Fruit fly (Drosophila melanogaster): Measurements from ENCODE around the gene CG13760.

CG13760 gene

DNA sequence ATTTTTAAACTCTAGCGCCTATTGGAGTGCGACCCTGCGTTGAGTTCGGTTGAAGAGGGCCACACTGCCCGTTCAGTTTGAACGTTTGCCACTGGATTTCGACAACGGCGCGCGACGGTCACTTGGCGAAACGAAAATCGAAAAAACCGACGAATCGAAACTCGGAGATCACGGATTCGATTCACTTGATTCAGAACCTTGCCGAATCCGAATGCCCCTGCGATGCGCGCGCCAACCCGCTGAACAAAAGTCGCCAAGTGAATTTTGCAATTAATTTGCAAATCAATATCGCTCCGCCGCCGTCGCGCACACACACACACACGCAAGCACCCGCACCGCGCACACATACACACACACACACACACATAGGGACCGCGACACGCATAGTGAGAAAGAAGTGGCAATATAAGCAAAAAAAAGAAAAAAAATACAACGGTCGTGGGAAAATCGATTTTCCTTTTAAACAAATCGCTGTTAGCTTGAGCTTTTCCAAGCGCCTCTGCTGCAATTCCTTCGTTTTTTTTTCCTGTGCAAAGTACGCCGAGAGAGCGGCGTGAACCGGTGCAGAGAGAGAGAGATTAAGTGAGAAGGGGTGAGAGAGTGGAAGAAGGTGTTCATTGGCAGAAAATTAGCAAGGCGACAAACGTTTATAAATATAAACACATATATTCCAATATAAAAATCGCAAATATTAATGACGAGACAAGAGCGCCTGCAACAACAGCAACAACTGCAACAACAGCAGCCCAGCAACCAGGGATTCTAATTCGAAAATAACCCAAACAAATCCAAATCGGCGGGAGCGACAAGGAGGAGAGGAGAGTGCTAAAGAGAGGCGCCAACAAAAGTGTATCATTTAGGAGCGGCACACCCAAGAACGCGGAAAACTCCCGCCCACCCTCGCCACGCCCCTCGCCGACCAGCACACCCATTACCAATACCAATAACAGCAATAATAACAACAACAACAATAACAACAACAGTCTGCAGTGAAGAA lies 3.2 kb upstream of the CG13760 start, which contains the start of gene egh (continued):
- TF ChIP-seq slbo (GFP tag; IDR thresholded peaks at IDR 0.05) (peak; percentile 58), CG8478 (optimal IDR thresholded peaks at IDR 0.05) (peak; percentile 70), sens-2 (GFP tag; IDR thresholded peaks at IDR 0.05) (no peak), Sox100B (GFP tag; optimal IDR thresholded peaks at IDR 0.05) (no peak), Vsx1 (GFP tag; optimal IDR thresholded peaks at IDR 0.05) (no peak), caup (GFP tag; optimal IDR thresholded peaks at IDR 0.05; ENCODE audit: severe bottlenecking) (no peak), dmrt99B (tag; optimal IDR thresholded peaks at IDR 0.05) (no peak), tgo (GFP tag; IDR thresholded peaks at IDR 0.05) (no peak), Sry-δ (GFP tag; optimal IDR thresholded peaks at IDR 0.05) (peak; percentile 50), sens (GFP tag) (peak; percentile 79), hbn (GFP tag; IDR thresholded peaks at IDR 0.05; ENCODE audit: partially characterized antibody) (no peak), CG9876 (GFP tag; optimal IDR thresholded peaks at IDR 0.05) (no peak), sd (tag; optimal IDR thresholded peaks at IDR 0.05) (peak; percentile 11), CG18599 (GFP tag; optimal IDR thresholded peaks at IDR 0.05) (peak; percentile 69), zen2 (GFP tag; IDR thresholded peaks at IDR 0.05; ENCODE audit: partially characterized antibody) (no peak), pan (optimal IDR thresholded peaks at IDR 0.05) (no peak), pan (GFP tag; optimal IDR thresholded peaks at IDR 0.05 in 1 of 2, IDR thresholded peaks at IDR 0.05 in 1 of 2) (peak in 1 of 2 experiments; percentile 56), CG3281 (GFP tag; optimal IDR thresholded peaks at IDR 0.05) (no peak), wek (GFP tag; optimal IDR thresholded peaks at IDR 0.05) (no peak), CG11085 (GFP tag; IDR thresholded peaks at IDR 0.05) (no peak), cato (GFP tag; optimal IDR thresholded peaks at IDR 0.05; ENCODE audit: borderline replicate concordance) (no peak), kni (GFP tag; optimal IDR thresholded peaks at IDR 0.05) (no peak), gcm (GFP tag; optimal IDR thresholded peaks at IDR 0.05) (peak; percentile 34), inv (GFP tag; IDR thresholded peaks at IDR 0.05; ENCODE audit: partially characterized antibody) (no peak), CG1647 (GFP tag; optimal IDR thresholded peaks at IDR 0.05) (no peak), CG3065 (GFP tag; optimal IDR thresholded peaks at IDR 0.05) (no peak), CG1792 (GFP tag; optimal IDR thresholded peaks at IDR 0.05) (peak; percentile 28), repo (GFP tag; optimal IDR thresholded peaks at IDR 0.05) (no peak), CG31365 (tag; optimal IDR thresholded peaks at IDR 0.05) (no peak), CG1529 (GFP tag; optimal IDR thresholded peaks at IDR 0.05) (no peak), CG11723 (GFP tag; optimal IDR thresholded peaks at IDR 0.05) (no peak), CG2875 (GFP tag; optimal IDR thresholded peaks at IDR 0.05) (no peak), Rfx (GFP tag; IDR thresholded peaks at IDR 0.05) (peak; percentile 23; the same call in 1 of the 2 replicates), Spps (tag; optimal IDR thresholded peaks at IDR 0.05) (no peak), Elba2 (GFP tag; optimal IDR thresholded peaks at IDR 0.05) (peak; percentile 34), ATbp (GFP tag; optimal IDR thresholded peaks at IDR 0.05) (no peak), H15 (GFP tag; IDR thresholded peaks at IDR 0.05) (0 out of 3 replicates have a peak, but pooled peaks have one; percentile 31), tio (GFP tag; optimal IDR thresholded peaks at IDR 0.05) (no peak), CrebB (tag; optimal IDR thresholded peaks at IDR 0.05) (no peak), Dll (GFP tag; IDR thresholded peaks at IDR 0.05; ENCODE audit: partially characterized antibody) (no peak), CG14860 (GFP tag; IDR thresholded peaks at IDR 0.05; ENCODE audit: partially characterized antibody) (no peak), Dp (GFP tag; optimal IDR thresholded peaks at IDR 0.05) (peak; percentile 93), h (optimal IDR thresholded peaks at IDR 0.05) (no peak), Fer1 (GFP tag; optimal IDR thresholded peaks at IDR 0.05) (no peak), CG9437 (GFP tag; optimal IDR thresholded peaks at IDR 0.05) (no peak), Meics (GFP tag; optimal IDR thresholded peaks at IDR 0.05) (peak; percentile 29), D (optimal IDR thresholded peaks at IDR 0.05) (no peak), D (GFP tag; optimal IDR thresholded peaks at IDR 0.05) (no peak), CG6854 (GFP tag; optimal IDR thresholded peaks at IDR 0.05) (no peak)

All from whole organism, embryonic.